Worm (Caenorhabditis elegans) whole organism, early embryonic: ENCODE results near the gene mes-2.

Experiments
- ama-1 ChIP-seq: fragments of 150-350 bp; optimal IDR thresholded peaks from 2 replicates; lab custom pipeline; 2014
- ceh-36 ChIP-seq: sonication (generic microtip); optimal IDR thresholded peaks from 2 replicates; lab custom pipeline; 2016; ENCODE audit warnings: missing genetic modification characterization, inconsistent platforms, missing compliant biosample characterization
- hmg-4 ChIP-seq: fragments of 200-800 bp; sonication (Bioruptor generic); optimal IDR thresholded peaks from 2 replicates; lab custom pipeline; 2018; ENCODE audit warnings: mild to moderate bottlenecking, missing genetic modification characterization, missing compliant biosample characterization
- hnd-1 ChIP-seq: sonication (generic microtip); optimal IDR thresholded peaks from 2 replicates; lab custom pipeline; 2016; ENCODE audit warnings: missing genetic modification characterization, missing compliant biosample characterization
- scrt-1 ChIP-seq: fragments of 200-800 bp; sonication (Bioruptor generic); IDR thresholded peaks from 2 replicates; pipeline ENCODE4 v1.3.6; 2022; ENCODE audit warnings: missing genetic modification characterization, missing compliant biosample characterization

DNA sequence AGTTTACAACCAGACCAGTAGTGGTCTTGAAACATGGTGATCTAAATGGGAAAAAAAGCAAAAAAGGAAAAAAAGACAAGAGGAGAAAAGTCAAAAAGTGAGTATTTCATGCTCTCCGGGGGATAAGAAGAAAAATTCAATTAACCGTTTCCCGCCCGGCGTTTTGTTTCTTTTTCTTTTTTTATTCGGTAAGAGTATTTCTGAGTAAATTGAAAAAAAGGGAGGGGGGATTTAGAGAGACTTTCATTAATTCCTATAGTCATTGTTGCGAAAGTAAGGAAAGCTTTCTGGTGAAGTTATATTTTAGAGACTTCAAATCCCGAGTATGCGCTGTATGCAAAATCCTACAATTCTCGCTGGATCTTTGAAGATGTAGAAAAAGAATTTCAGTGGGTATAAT is 43.9 kb downstream of the mes-2 start:
- no peak for TF ChIP-seq ama-1
- no peak for TF ChIP-seq ceh-36 (tag; lab: Kevin White, UChicago)
- TF ChIP-seq hnd-1 (tag; lab: Kevin White, UChicago) = no peak
- TF ChIP-seq scrt-1 (GFP tag; lab: Robert Waterston, UW) = no peak
- TF ChIP-seq hmg-4 (GFP tag; lab: Kevin White, UChicago) = no peak
